Fruit fly (Drosophila melanogaster) whole organism, prepupa: ENCODE data around the gene CG14294.

Source experiments
- CG10669 ChIP-seq: fragments of 200-800 bp; sonication (Bioruptor generic); optimal IDR thresholded peaks from 3 replicates; lab custom pipeline; 2018; ENCODE audit warnings: missing biosample characterization, mild to moderate bottlenecking, missing genetic modification characterization, moderate library complexity
- CG11294 ChIP-seq: fragments of 200-800 bp; sonication (Bioruptor generic); IDR thresholded peaks from 2 replicates; pipeline ENCODE4 v1.3.6; 2022; ENCODE audit warnings: missing biosample characterization, missing genetic modification characterization
- CG15336 ChIP-seq: fragments of 200-800 bp; sonication (Bioruptor generic); IDR thresholded peaks from 2 replicates; pipeline ENCODE4 v1.3.6; 2022; ENCODE audit warnings: missing biosample characterization, missing genetic modification characterization
- CG1621 ChIP-seq: fragments of 200-800 bp; sonication (Bioruptor generic); optimal IDR thresholded peaks from 3 replicates; lab custom pipeline; 2018; ENCODE audit warnings: missing biosample characterization, mild to moderate bottlenecking, missing genetic modification characterization
- CG16779 ChIP-seq: fragments of 200-800 bp; sonication (Bioruptor generic); optimal IDR thresholded peaks from 3 replicates; lab custom pipeline; 2017; ENCODE audit warnings: missing biosample characterization, mild to moderate bottlenecking, missing genetic modification characterization
- CG3032 ChIP-seq: fragments of 200-800 bp; optimal IDR thresholded peaks from 2 replicates; lab custom pipeline; 2019; ENCODE audit warnings: missing biosample characterization, mild to moderate bottlenecking, missing genetic modification characterization, moderate library complexity
- CG31627 ChIP-seq: fragments of 200-800 bp; sonication (Bioruptor generic); optimal IDR thresholded peaks from 3 replicates; lab custom pipeline; 2016; ENCODE audit warnings: missing biosample characterization, missing genetic modification characterization
- CG32006 ChIP-seq: fragments of 200-800 bp; sonication (Bioruptor generic); optimal IDR thresholded peaks from 3 replicates; lab custom pipeline; 2017; ENCODE audit warnings: missing biosample characterization, mild to moderate bottlenecking, missing genetic modification characterization
- CG3919 ChIP-seq: fragments of 200-800 bp; sonication (Bioruptor generic); optimal IDR thresholded peaks from 3 replicates; lab custom pipeline; 2016; ENCODE audit warnings: missing biosample characterization, missing genetic modification characterization
- CG4318 ChIP-seq: fragments of 200-800 bp; sonication (Bioruptor generic); optimal IDR thresholded peaks from 3 replicates; lab custom pipeline; 2017; ENCODE audit warnings: missing biosample characterization, mild to moderate bottlenecking, missing genetic modification characterization
- CG6163 ChIP-seq: fragments of 200-800 bp; sonication (Bioruptor generic); IDR thresholded peaks from 3 replicates; pipeline ENCODE4 v1.3.6; 2022; ENCODE audit warnings: missing biosample characterization, missing genetic modification characterization
- CG6792 ChIP-seq: fragments of 200-800 bp; sonication (Bioruptor generic); optimal IDR thresholded peaks from 3 replicates; lab custom pipeline; 2016; ENCODE audit warnings: missing biosample characterization, missing genetic modification characterization
- CG6854 ChIP-seq: fragments of 200-800 bp; sonication (Bioruptor generic); optimal IDR thresholded peaks from 2 replicates; lab custom pipeline; 2017; ENCODE audit warnings: missing biosample characterization, mild to moderate bottlenecking, missing genetic modification characterization
- CG7368 ChIP-seq: fragments of 200-800 bp; sonication (Bioruptor generic); optimal IDR thresholded peaks from 3 replicates; lab custom pipeline; 2016; ENCODE audit warnings: missing biosample characterization, missing genetic modification characterization
- CG8119 ChIP-seq: fragments of 200-800 bp; sonication (Bioruptor generic); IDR thresholded peaks from 3 replicates; pipeline ENCODE4 v1.3.6; 2022; ENCODE audit warnings: missing biosample characterization, missing genetic modification characterization
- CG8319 ChIP-seq: fragments of 200-800 bp; sonication (Bioruptor generic); optimal IDR thresholded peaks from 3 replicates; lab custom pipeline; 2016; ENCODE audit warnings: missing biosample characterization, missing genetic modification characterization
- CG8632 ChIP-seq: fragments of 200-800 bp; sonication (Bioruptor generic); optimal IDR thresholded peaks from 3 replicates; lab custom pipeline; 2016; ENCODE audit warnings: missing biosample characterization, missing genetic modification characterization
- CG9139 ChIP-seq: fragments of 200-800 bp; sonication (Bioruptor generic); optimal IDR thresholded peaks from 3 replicates; lab custom pipeline; 2017; ENCODE audit warnings: missing biosample characterization, mild to moderate bottlenecking, missing genetic modification characterization
- Eip75B ChIP-seq: fragments of 200-800 bp; sonication (Bioruptor generic); optimal IDR thresholded peaks from 3 replicates; lab custom pipeline; 2016; ENCODE audit warnings: missing biosample characterization, missing genetic modification characterization
- Eip78C ChIP-seq: fragments of 200-800 bp; sonication (Bioruptor generic); peaks from one replicate; lab custom pipeline; 2016; ENCODE audit warnings: missing biosample characterization, missing genetic modification characterization
- Ets21C ChIP-seq: fragments of 200-800 bp; sonication (Bioruptor generic); optimal IDR thresholded peaks from 3 replicates; lab custom pipeline; 2016; ENCODE audit warnings: missing biosample characterization, missing genetic modification characterization
- Ets96B ChIP-seq: fragments of 200-800 bp; optimal IDR thresholded peaks from 2 replicates; lab custom pipeline; 2019; ENCODE audit warnings: missing biosample characterization, mild to moderate bottlenecking, missing genetic modification characterization, moderate library complexity
- Hr38 ChIP-seq: sonication (Bioruptor generic); optimal IDR thresholded peaks from 2 replicates; lab custom pipeline; 2016; ENCODE audit warnings: missing biosample characterization, missing genetic modification characterization
- Hr39 ChIP-seq: fragments of 200-800 bp; sonication (Bioruptor generic); optimal IDR thresholded peaks from 2 replicates; lab custom pipeline; 2016; ENCODE audit warnings: missing biosample characterization, missing genetic modification characterization
- Hr4 ChIP-seq: fragments of 200-800 bp; sonication (Bioruptor generic); optimal IDR thresholded peaks from 3 replicates; lab custom pipeline; 2016; ENCODE audit warnings: missing biosample characterization, missing genetic modification characterization
- Lpt ChIP-seq: fragments of 200-800 bp; sonication (Bioruptor generic); optimal IDR thresholded peaks from 3 replicates; lab custom pipeline; 2016; ENCODE audit warnings: missing biosample characterization, missing genetic modification characterization
- OdsH ChIP-seq: fragments of 200-800 bp; sonication (Bioruptor generic); optimal IDR thresholded peaks from 3 replicates; lab custom pipeline; 2016; ENCODE audit warnings: missing biosample characterization, missing genetic modification characterization
- Sox102F ChIP-seq: fragments of 200-800 bp; sonication (Bioruptor generic); optimal IDR thresholded peaks from 2 replicates; lab custom pipeline; 2016; ENCODE audit warnings: missing biosample characterization, mild to moderate bottlenecking, missing genetic modification characterization
- Sox14 ChIP-seq: fragments of 200-800 bp; sonication (Bioruptor generic); optimal IDR thresholded peaks from 3 replicates; lab custom pipeline; 2016; ENCODE audit warnings: missing biosample characterization, missing genetic modification characterization
- achi ChIP-seq: fragments of 200-800 bp; sonication (Bioruptor generic); optimal IDR thresholded peaks from 3 replicates; lab custom pipeline; 2016; ENCODE audit warnings: missing biosample characterization, missing genetic modification characterization
- cyc ChIP-seq: fragments of 200-800 bp; sonication (Bioruptor generic); optimal IDR thresholded peaks from 3 replicates; lab custom pipeline; 2016; ENCODE audit warnings: missing biosample characterization, missing genetic modification characterization
- dac ChIP-seq: fragments of 200-800 bp; sonication (Bioruptor generic); optimal IDR thresholded peaks from 2 replicates; lab custom pipeline; 2017; ENCODE audit warnings: missing biosample characterization, mild to moderate bottlenecking, missing genetic modification characterization
- dsx ChIP-seq: fragments of 200-800 bp; optimal IDR thresholded peaks from 3 replicates; lab custom pipeline; 2019; ENCODE audit warnings: missing biosample characterization, mild to moderate bottlenecking, missing genetic modification characterization, moderate library complexity; ENCODE audit not compliant: poor library complexity, severe bottlenecking
- eg ChIP-seq: fragments of 200-800 bp; sonication (Bioruptor generic); IDR thresholded peaks from 3 replicates; pipeline ENCODE4 v1.3.6; 2022; ENCODE audit warnings: missing biosample characterization, missing genetic modification characterization
- esn ChIP-seq: fragments of 200-800 bp; sonication (Bioruptor generic); optimal IDR thresholded peaks from 2 replicates; lab custom pipeline; 2016; ENCODE audit warnings: missing biosample characterization, mild to moderate bottlenecking, missing genetic modification characterization, moderate library complexity
- fd59A ChIP-seq: fragments of 200-800 bp; sonication (Bioruptor generic); optimal IDR thresholded peaks from 2 replicates; lab custom pipeline; 2017; ENCODE audit warnings: missing biosample characterization, mild to moderate bottlenecking, missing genetic modification characterization, missing genetic modification reagents
- fd85E ChIP-seq: fragments of 200-800 bp; sonication (Bioruptor generic); optimal IDR thresholded peaks from 3 replicates; lab custom pipeline; 2016; ENCODE audit warnings: missing biosample characterization, missing genetic modification characterization
- lz ChIP-seq: fragments of 200-800 bp; sonication (Bioruptor generic); optimal IDR thresholded peaks from 3 replicates; lab custom pipeline; 2016; ENCODE audit warnings: missing biosample characterization, missing genetic modification characterization
- net ChIP-seq: fragments of 200-800 bp; sonication (Bioruptor generic); optimal IDR thresholded peaks from 3 replicates; lab custom pipeline; 2016; ENCODE audit warnings: missing biosample characterization, missing genetic modification characterization
- pdm3 ChIP-seq: fragments of 200-800 bp; sonication (Bioruptor generic); optimal IDR thresholded peaks from 3 replicates; lab custom pipeline; 2016; ENCODE audit warnings: missing biosample characterization, missing genetic modification characterization
- salr ChIP-seq, 2 experiments: fragments of 200-800 bp; sonication (Bioruptor generic); optimal IDR thresholded peaks; 3 replicates each; lab custom pipeline; 2016 to 2018; ENCODE audit warnings: missing biosample characterization in 2 of 2, missing genetic modification characterization in 2 of 2, mild to moderate bottlenecking in 1 of 2
- ss ChIP-seq, 2 experiments: fragments of 200-800 bp; sonication (Bioruptor generic); optimal IDR thresholded peaks; 2 replicates in 1 of 2; 3 replicates in 1 of 2; lab custom pipeline; 2017 to 2018; ENCODE audit warnings: mild to moderate bottlenecking in 2 of 2, missing biosample characterization in 2 of 2, missing genetic modification characterization in 2 of 2, moderate library complexity in 1 of 2
- svp ChIP-seq: fragments of 200-800 bp; sonication (Bioruptor generic); peaks from one replicate; lab custom pipeline; 2016; ENCODE audit warnings: missing biosample characterization, missing genetic modification characterization
- topi ChIP-seq: fragments of 200-800 bp; sonication (Bioruptor generic); optimal IDR thresholded peaks from 3 replicates; lab custom pipeline; 2016; ENCODE audit warnings: missing biosample characterization, missing genetic modification characterization
- vri ChIP-seq: fragments of 200-800 bp; sonication (Bioruptor generic); optimal IDR thresholded peaks from 3 replicates; lab custom pipeline; 2016; ENCODE audit warnings: missing biosample characterization, mild to moderate bottlenecking, missing genetic modification characterization

Gene CG14294

DNA sequence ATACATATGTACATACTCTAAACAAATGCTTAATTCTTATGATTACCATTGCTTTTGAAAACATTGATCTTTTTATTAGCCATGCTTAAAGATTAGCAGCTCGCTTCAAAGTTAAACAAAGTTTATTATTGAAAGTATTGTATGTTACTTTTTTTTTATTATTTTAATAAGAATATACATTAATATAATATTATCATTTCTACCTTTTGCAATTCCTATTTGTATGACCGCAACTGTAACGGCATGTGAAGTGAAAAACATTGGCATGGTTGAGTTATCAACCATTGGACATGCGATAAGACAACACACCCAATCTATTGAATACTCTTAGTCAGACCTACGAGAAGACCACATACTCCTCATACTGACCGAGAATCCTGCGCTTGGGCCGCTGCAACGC, 8.9 kb upstream of the CG14294 start:
- TF ChIP-seq svp (GFP tag; lab: Kevin White, UChicago) (peak; percentile 70), achi (GFP tag; lab: Kevin White, UChicago) (no peak), OdsH (GFP tag; lab: Kevin White, UChicago) (peak; percentile 8), Lpt (GFP tag; lab: Kevin White, UChicago) (no peak), CG32006 (GFP tag; lab: Kevin White, UChicago) (peak; percentile 4), CG3919 (GFP tag; lab: Kevin White, UChicago) (no peak)

DNA sequence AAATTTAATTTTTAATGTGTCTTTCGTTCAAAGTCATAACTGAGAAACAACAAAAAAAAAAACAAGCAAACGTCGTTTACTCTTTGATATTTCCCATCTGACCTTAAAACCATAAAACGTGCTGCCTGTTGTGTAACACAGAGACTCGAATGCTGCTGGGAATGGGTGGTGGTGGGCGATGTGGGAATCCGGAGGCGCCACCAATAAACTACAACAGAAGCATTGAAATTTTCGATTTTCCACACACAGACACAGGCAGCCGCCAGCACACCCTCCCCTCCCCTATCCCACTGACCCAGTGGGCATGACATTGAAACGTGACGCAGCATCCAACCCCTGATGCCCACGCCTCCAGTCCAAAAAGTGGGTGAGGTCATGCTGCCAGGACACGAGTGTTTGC, 8.3 kb upstream of the CG14294 start:
- no peak for TF ChIP-seq CG8119 (GFP tag; lab: Robert Waterston, UW)
- no peak for TF ChIP-seq Sox14 (GFP tag; lab: Kevin White, UChicago)
- no peak for TF ChIP-seq CG11294
- no peak for TF ChIP-seq CG32006 (GFP tag; lab: Kevin White, UChicago)
- no peak for TF ChIP-seq topi (GFP tag; lab: Kevin White, UChicago)

DNA sequence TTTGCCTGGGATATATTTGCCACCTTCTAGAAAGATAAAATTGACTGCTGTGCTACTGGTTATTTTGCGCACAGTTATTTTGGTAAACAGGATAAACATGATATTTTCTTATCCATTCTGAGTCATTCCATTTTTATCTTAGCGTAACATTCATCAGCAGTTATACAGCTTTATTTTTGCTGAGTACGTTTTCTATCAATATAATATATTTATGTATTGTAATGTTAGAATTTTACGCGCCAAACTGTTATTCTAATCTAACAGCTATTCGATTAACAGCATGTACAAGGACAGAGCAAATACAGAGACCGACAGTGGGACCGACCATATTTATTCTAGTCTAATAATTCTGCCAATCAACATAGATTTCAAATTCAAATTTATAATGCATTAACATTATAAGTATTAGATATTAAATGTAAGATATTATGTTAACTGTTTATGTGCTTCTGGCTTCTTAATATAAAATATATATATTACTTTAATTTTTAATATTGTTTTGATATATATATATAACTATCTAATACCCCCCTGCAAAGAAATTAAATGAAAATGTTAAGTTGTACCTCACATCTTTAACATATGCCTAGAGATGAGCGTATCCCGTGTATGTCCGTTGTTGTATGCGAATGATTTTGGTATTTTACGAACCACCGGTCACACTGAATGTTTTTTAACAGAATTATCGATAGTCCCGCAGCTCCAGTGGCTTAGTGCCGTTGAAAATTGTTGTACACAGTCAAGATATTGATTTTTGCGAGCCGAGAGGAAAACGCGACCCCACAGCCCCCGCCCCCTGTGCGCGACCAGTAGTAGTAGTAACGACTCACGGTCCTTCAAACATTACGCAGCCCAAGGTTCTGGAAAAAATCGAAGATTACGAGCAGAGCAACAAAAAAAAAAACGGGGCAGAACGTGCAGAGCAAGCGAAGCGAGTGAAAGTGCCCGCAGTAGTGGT, 4.1 kb upstream of the CG14294 start, which contains the start of gene EndoA:
EndoA (plus strand) TSS at position 689 of the 958 bp plus-strand sequence.
- TF ChIP-seq vri (GFP tag; lab: Kevin White, UChicago) (no peak), Eip75B (GFP tag; lab: Kevin White, UChicago) (peak; percentile 24), CG6792 (no peak), CG6854 (no peak), Sox14 (GFP tag; lab: Kevin White, UChicago) (peak; percentile 5), CG3919 (GFP tag; lab: Kevin White, UChicago) (peak; percentile 27), pdm3 (GFP tag; lab: Kevin White, UChicago) (no peak), CG31627 (GFP tag; lab: Kevin White, UChicago) (peak; percentile 11), CG11294 (no peak; the same call in 1 of the 2 replicates), CG6163 (GFP tag; lab: Robert Waterston, UW) (peak; percentile 14; the same call in 1 of the 3 replicates), CG10669 (peak; percentile 38), CG9139 (GFP tag; lab: Kevin White, UChicago) (no peak), esn (GFP tag; lab: Kevin White, UChicago) (peak; percentile 16), CG32006 (GFP tag; lab: Kevin White, UChicago) (peak; percentile 25), fd85E (GFP tag; lab: Kevin White, UChicago) (no peak), Lpt (GFP tag; lab: Kevin White, UChicago) (no peak), ss (GFP tag; optimal IDR thresholded peaks at IDR 0.05; lab: Kevin White, UChicago) (no peak), dsx (peak; percentile 48), salr (GFP tag; optimal IDR thresholded peaks at IDR 0.05; lab: Kevin White, UChicago) (no peak), Sox102F (GFP tag; lab: Kevin White, UChicago) (peak; percentile 22), fd59A (GFP tag; lab: Kevin White, UChicago) (no peak), Hr39 (no peak), CG8632 (GFP tag; lab: Kevin White, UChicago) (no peak), CG1621 (tag; lab: Kevin White, UChicago) (no peak), CG16779 (tag; lab: Kevin White, UChicago) (no peak), Hr38 (no peak), CG3032 (no peak), CG4318 (GFP tag; lab: Kevin White, UChicago) (no peak), net (no peak), Ets96B (peak; percentile 21), dac (GFP tag; lab: Kevin White, UChicago) (no peak), cyc (peak; percentile 18), Hr4 (GFP tag; lab: Kevin White, UChicago) (peak; percentile 38), CG8319 (GFP tag; lab: Kevin White, UChicago) (no peak), CG15336 (peak; percentile 15; the same call in 1 of the 2 replicates), svp (GFP tag; lab: Kevin White, UChicago) (peak; percentile 65), CG7368 (GFP tag; lab: Kevin White, UChicago) (peak; percentile 24), Ets21C (GFP tag; lab: Kevin White, UChicago) (no peak), lz (GFP tag; lab: Kevin White, UChicago) (peak; percentile 32), Eip78C (GFP tag; lab: Kevin White, UChicago) (peak; percentile 71), eg (GFP tag; lab: Robert Waterston, UW) (peak; percentile 54), achi (GFP tag; lab: Kevin White, UChicago) (peak; percentile 29)
